Worm (Caenorhabditis elegans) whole organism, L2 larva: ENCODE data around the gene R10D12.8.

Experiments used
- alr-1 ChIP-seq: fragments of 150-350 bp; optimal IDR thresholded peaks from 2 replicates; lab custom pipeline; 2014; ENCODE audit warnings: missing biosample characterization, missing genetic modification characterization
- ceh-16 ChIP-seq: fragments of 150-350 bp; optimal IDR thresholded peaks from 2 replicates; lab custom pipeline; 2014; ENCODE audit warnings: missing biosample characterization, missing genetic modification characterization
- egl-27 ChIP-seq: sonication (generic microtip); optimal IDR thresholded peaks from 3 replicates; lab custom pipeline; 2017; ENCODE audit warnings: missing biosample characterization, missing genetic modification reagents, missing genetic modification characterization
- elt-1 ChIP-seq: fragments of 150-350 bp; optimal IDR thresholded peaks from 2 replicates; lab custom pipeline; 2014; ENCODE audit warnings: missing biosample characterization, missing genetic modification characterization
- fos-1 ChIP-seq: fragments of 150-350 bp; optimal IDR thresholded peaks from 2 replicates; lab custom pipeline; 2014; ENCODE audit warnings: missing biosample characterization, missing genetic modification characterization
- lsy-2 ChIP-seq, 2 experiments: fragments of 150-350 bp in 1 of 2; sonication (generic microtip) in 1 of 2; optimal IDR thresholded peaks; 2 replicates each; lab custom pipeline; 2014 to 2017; ENCODE audit warnings: missing biosample characterization in 2 of 2, missing genetic modification characterization in 2 of 2
- nhr-23 ChIP-seq: fragments of 150-350 bp; optimal IDR thresholded peaks from 2 replicates; lab custom pipeline; 2014; ENCODE audit warnings: missing biosample characterization, missing genetic modification reagents, missing genetic modification characterization
- unc-62 ChIP-seq: fragments of 150-350 bp; optimal IDR thresholded peaks from 2 replicates; lab custom pipeline; 2014; ENCODE audit warnings: missing biosample characterization, missing genetic modification reagents, missing genetic modification characterization

DNA sequence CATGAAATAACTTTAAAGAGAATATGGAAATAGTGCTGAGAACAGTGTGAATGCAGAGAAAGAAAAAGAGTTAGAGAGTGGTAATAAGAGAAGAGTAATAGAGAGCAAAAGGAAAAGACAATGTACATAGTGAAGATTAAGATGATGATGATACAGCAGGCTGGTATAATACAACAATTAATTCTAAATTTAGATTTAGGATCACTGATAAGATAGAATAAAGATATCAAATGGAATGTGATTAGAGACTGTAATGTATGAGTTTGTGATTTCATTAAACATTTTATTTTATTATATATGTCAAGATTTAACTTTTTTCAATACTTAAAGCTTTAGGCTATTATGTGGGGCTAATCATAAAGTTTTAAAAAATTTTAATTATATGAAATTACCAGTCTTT, at the start of gene R10D12.8:
- TF ChIP-seq lsy-2 (tag; optimal IDR thresholded peaks at IDR 0.05; lab: Kevin White, UChicago) (no peak), elt-1 (tag; lab: Kevin White, UChicago) (no peak), ceh-16 (tag; lab: Kevin White, UChicago) (no peak), egl-27 (tag; lab: Kevin White, UChicago) (no peak), nhr-23 (tag; lab: Kevin White, UChicago) (no peak), alr-1 (no peak), unc-62 (GFP tag; lab: Kevin White, UChicago) (no peak), fos-1 (tag; lab: Kevin White, UChicago) (no peak)
